Fruit fly (Drosophila melanogaster): Measurements from ENCODE around the gene gpp.

DNA sequence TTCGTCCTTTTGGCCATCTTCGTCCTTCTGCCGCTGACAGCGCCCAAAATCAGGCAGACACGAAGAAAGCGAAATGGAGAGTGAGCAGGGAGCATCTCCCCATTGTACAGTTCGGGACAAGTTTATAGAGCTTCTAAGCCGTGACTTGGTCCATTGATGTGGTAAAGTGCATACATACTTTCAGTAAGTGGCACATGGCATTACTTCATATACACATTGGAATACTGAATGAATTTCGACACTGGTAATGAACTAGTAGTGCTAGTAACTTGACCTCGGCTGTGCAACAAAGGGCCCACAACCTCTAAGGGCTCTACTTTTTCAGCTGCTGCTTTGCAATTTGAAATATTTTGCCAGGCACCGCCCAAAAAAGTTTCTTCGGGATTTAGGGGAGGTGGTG, 9.6 kb downstream of the gpp start:
- TF ChIP-seq CG9948 (tag; optimal IDR thresholded peaks at IDR 0.05), result peak; percentile 37
- TF ChIP-seq CG8159 (tag; optimal IDR thresholded peaks at IDR 0.05), result peak; percentile 46
- peak; percentile 45; the same call in 1 of the 2 replicates for TF ChIP-seq Ets98B (GFP tag; IDR thresholded peaks at IDR 0.05)
- TF ChIP-seq CG8301 (tag; optimal IDR thresholded peaks at IDR 0.05), result peak; percentile 33
- no peak for TF ChIP-seq EcR (GFP tag; optimal IDR thresholded peaks at IDR 0.05)
- peak; percentile 8 for TF ChIP-seq CG34367 (tag; optimal IDR thresholded peaks at IDR 0.05)
